Fruit fly (Drosophila melanogaster) whole organism, larva: ENCODE results near the gene CG42465.

Experiments
- noc ChIP-seq: fragments of 200-800 bp; sonication (Bioruptor generic); optimal IDR thresholded peaks from 3 replicates; lab custom pipeline; 2019; ENCODE audit warnings: missing biosample characterization, mild to moderate bottlenecking, missing genetic modification characterization, moderate library complexity

CG42465 gene

dm6 chr2L:3713545-3714156, 13.7 kb downstream of the CG42465 start:
- TF ChIP-seq noc (tag; lab: Kevin White, UChicago), result no peak

dm6 chr2L:3717673-3718235, 17.8 kb downstream of the CG42465 start, which contains the start of the genes lectin-24A and Shaw:
lectin-24A (minus strand) TSS chr2L:3717773.
Shaw (plus strand) TSS chr2L:3718185.
- TF ChIP-seq noc (tag; lab: Kevin White, UChicago), result no peak

- no peak for TF ChIP-seq noc (tag; lab: Kevin White, UChicago)
Measured at dm6 chr2L:3719414-3719959, 19.5 kb downstream of the CG42465 start.

dm6 chr2L:3729635-3730034, 29.6 kb downstream of the CG42465 start:
- no peak for TF ChIP-seq noc (tag; lab: Kevin White, UChicago)

dm6 chr2L:3730182-3730975, 30.4 kb downstream of the CG42465 start, which contains the start of gene CG10019:
CG10019 (plus strand) TSS chr2L:3730466.
- TF ChIP-seq noc (tag; lab: Kevin White, UChicago), result no peak

- TF ChIP-seq noc (tag; lab: Kevin White, UChicago), result no peak
Measured at dm6 chr2L:3731055-3731454, 31.1 kb downstream of the CG42465 start.

- TF ChIP-seq noc (tag; lab: Kevin White, UChicago), result no peak
Measured at dm6 chr2L:3737003-3737662, 37.1 kb downstream of the CG42465 start.

- TF ChIP-seq noc (tag; lab: Kevin White, UChicago), result no peak
Measured at dm6 chr2L:3737682-3738081, 37.7 kb downstream of the CG42465 start.

- TF ChIP-seq noc (tag; lab: Kevin White, UChicago), result no peak
Measured at dm6 chr2L:3740443-3740842, 40.4 kb downstream of the CG42465 start.

dm6 chr2L:3748691-3749090, 48.7 kb downstream of the CG42465 start:
- TF ChIP-seq noc (tag; lab: Kevin White, UChicago), result no peak
